Worm (Caenorhabditis elegans) whole organism, young adult: ENCODE measurements around the gene C37C3.10.

Source experiments
- K12H6.12 ChIP-seq: fragments of 200-800 bp; sonication (Bioruptor generic); optimal IDR thresholded peaks from 2 replicates; lab custom pipeline; 2018; ENCODE audit warnings: mild to moderate bottlenecking, missing genetic modification characterization, missing compliant biosample characterization
- nhr-90 ChIP-seq: sonication (generic microtip); optimal IDR thresholded peaks from 2 replicates; lab custom pipeline; 2016; ENCODE audit warnings: missing genotype, mild to moderate bottlenecking, missing genetic modification characterization, missing compliant biosample characterization
- pha-4 ChIP-seq: fragments of 150-350 bp; sonication (generic microtip); optimal IDR thresholded peaks from 2 replicates; lab custom pipeline; 2014; ENCODE audit warnings: missing biosample characterization, missing genetic modification reagents, missing genetic modification characterization
- sea-2 ChIP-seq: fragments of 200-800 bp; sonication (Bioruptor generic); IDR thresholded peaks from 2 replicates; pipeline ENCODE4 v1.3.6; 2022; ENCODE audit warnings: missing genetic modification characterization, missing compliant biosample characterization
- snpc-1.3 ChIP-seq: sonication (generic microtip); optimal IDR thresholded peaks from 2 replicates; lab custom pipeline; 2017; ENCODE audit warnings: missing genetic modification characterization, mild to moderate bottlenecking, missing compliant biosample characterization, antibody characterized with exemption, moderate library complexity, missing genotype, missing genetic modification reagents; ENCODE audit not compliant: insufficient read depth
- snpc-3.4 ChIP-seq: sonication (generic microtip); optimal IDR thresholded peaks from 2 replicates; lab custom pipeline; 2017; ENCODE audit warnings: missing genetic modification characterization, mild to moderate bottlenecking, missing compliant biosample characterization, antibody characterized with exemption, moderate library complexity, missing genotype, missing genetic modification reagents
- unc-62 ChIP-seq: fragments of 150-350 bp; optimal IDR thresholded peaks from 2 replicates; lab custom pipeline; 2014; ENCODE audit warnings: missing biosample characterization, missing genetic modification reagents, missing genetic modification characterization

DNA sequence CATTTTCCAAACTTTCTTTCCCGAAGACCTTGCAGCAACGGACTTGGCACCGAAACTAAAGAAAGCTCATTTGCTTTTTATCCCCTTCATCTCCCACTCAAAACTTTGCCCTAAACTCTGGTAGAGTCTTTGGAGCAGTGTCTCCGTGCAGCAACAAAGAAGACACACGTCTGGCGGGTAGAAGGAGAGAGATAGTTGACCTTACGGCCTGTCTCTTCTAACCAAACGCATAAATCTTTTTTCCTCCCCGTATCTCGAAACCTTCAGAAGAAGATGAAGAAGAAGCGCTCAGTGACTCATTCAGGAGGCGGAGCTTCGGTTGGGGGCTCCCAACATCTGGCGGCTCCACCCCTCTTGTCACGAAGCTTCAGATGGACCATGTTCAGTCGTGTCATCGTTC, 36.5 kb downstream of the C37C3.10 start:
- TF ChIP-seq K12H6.12 (tag; lab: Kevin White, UChicago) (no peak), nhr-90 (tag; lab: Kevin White, UChicago) (no peak), sea-2 (GFP tag; lab: Robert Waterston, UW) (no peak), snpc-3.4 (no peak), pha-4 (tag; lab: Kevin White, UChicago) (no peak), snpc-1.3 (tag; lab: Kevin White, UChicago) (no peak), unc-62 (GFP tag; lab: Kevin White, UChicago) (no peak)
